Fruit fly (Drosophila melanogaster): ENCODE data around the gene Nmd3.

The Nmd3 gene

DNA sequence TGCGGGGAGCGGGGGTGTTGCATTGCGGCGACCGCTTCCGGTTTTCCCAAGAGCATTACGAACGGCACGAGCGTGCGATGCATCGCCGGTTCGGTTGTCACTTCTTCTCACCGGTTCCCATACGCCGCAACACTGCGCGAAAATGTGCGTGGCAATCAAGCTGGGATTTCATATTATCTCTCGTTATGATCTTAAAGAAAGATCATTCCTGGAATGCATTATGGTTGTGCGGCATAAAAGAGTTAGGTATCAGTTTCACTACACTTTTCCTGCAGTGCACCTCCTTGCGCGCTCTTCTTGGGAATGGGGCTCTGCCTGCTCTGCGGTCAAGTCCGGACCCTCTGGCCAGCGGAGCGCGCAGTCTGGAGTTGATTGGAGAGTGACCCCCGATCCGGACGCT is 18.3 kb downstream of the Nmd3 start (continued):
- TF ChIP-seq ind (GFP tag; optimal IDR thresholded peaks at IDR 0.05) (peak; percentile 36), CG2889 (GFP tag; IDR thresholded peaks at IDR 0.05) (0 out of 3 replicates have a peak, but pooled peaks have one; percentile 15), CG7556 (GFP tag; optimal IDR thresholded peaks at IDR 0.05) (peak; percentile 29), Camta (GFP tag; optimal IDR thresholded peaks at IDR 0.05) (no peak), CG17829 (tag; optimal IDR thresholded peaks at IDR 0.05) (no peak), az2 (GFP tag; optimal IDR thresholded peaks at IDR 0.05) (peak; percentile 49), Blimp-1 (GFP tag; optimal IDR thresholded peaks at IDR 0.05) (peak; percentile 59), CG2120 (GFP tag; optimal IDR thresholded peaks at IDR 0.05) (no peak), odd (GFP tag; optimal IDR thresholded peaks at IDR 0.05) (no peak), GATAe (GFP tag; conservative IDR thresholded peaks at IDR 0.05) (no peak), CG14965 (GFP tag; optimal IDR thresholded peaks at IDR 0.05; ENCODE audit: borderline replicate concordance) (no peak), CG2875 (GFP tag; optimal IDR thresholded peaks at IDR 0.05) (peak; percentile 41), lmd (GFP tag; IDR thresholded peaks at IDR 0.05) (peak; percentile 58; the same call in 1 of the 2 replicates), CG10654 (GFP tag; optimal IDR thresholded peaks at IDR 0.05) (no peak), CG11093 (GFP tag; IDR thresholded peaks at IDR 0.05) (no peak), CG2712 (tag; optimal IDR thresholded peaks at IDR 0.05) (peak; percentile 52), Atf-2 (GFP tag; optimal IDR thresholded peaks at IDR 0.05) (no peak), CG11456 (GFP tag; IDR thresholded peaks at IDR 0.05) (no peak), wor (GFP tag; IDR thresholded peaks at IDR 0.05) (peak; percentile 74), Ptx1 (GFP tag; IDR thresholded peaks at IDR 0.05) (0 out of 2 replicates have a peak, but pooled peaks have one; percentile 14), dati (GFP tag; IDR thresholded peaks at IDR 0.05) (peak; percentile 62; the same call in 1 of the 2 replicates), slp2 (GFP tag; optimal IDR thresholded peaks at IDR 0.05) (no peak), dysf (GFP tag; IDR thresholded peaks at IDR 0.05) (peak; percentile 45; the same call in 2 of the 3 replicates), Sox102F (GFP tag; optimal IDR thresholded peaks at IDR 0.05) (peak; percentile 71), zfh1 (GFP tag; IDR thresholded peaks at IDR 0.05) (peak; percentile 56; the same call in 2 of the 3 replicates), ATbp (GFP tag; optimal IDR thresholded peaks at IDR 0.05) (peak; percentile 71), cas (GFP tag; IDR thresholded peaks at IDR 0.05) (no peak), CG3163 (GFP tag; optimal IDR thresholded peaks at IDR 0.05) (no peak), CG8944 (GFP tag; optimal IDR thresholded peaks at IDR 0.05) (peak; percentile 50), kah (GFP tag; optimal IDR thresholded peaks at IDR 0.05) (no peak), CG4820 (GFP tag; optimal IDR thresholded peaks at IDR 0.05) (peak; percentile 44), CG10431 (GFP tag; optimal IDR thresholded peaks at IDR 0.05) (no peak), Rx (GFP tag; IDR thresholded peaks at IDR 0.05) (no peak), CG17385 (GFP tag; optimal IDR thresholded peaks at IDR 0.05) (peak; percentile 24), CG12769 (tag; optimal IDR thresholded peaks at IDR 0.05) (peak; percentile 55), Sry-β (GFP tag; optimal IDR thresholded peaks at IDR 0.05) (no peak), CG12219 (GFP tag; optimal IDR thresholded peaks at IDR 0.05) (no peak), pum (GFP tag; optimal IDR thresholded peaks at IDR 0.05) (no peak), Adf1 (GFP tag; IDR thresholded peaks at IDR 0.05) (no peak), CG7839 (tag; optimal IDR thresholded peaks at IDR 0.05) (peak; percentile 8), CG10267 (tag; optimal IDR thresholded peaks at IDR 0.05) (no peak), dmrt11E (tag; optimal IDR thresholded peaks at IDR 0.05) (no peak), prd (optimal IDR thresholded peaks at IDR 0.05) (no peak), prd (GFP tag; IDR thresholded peaks at IDR 0.05) (peak; percentile 78; the same call in 2 of the 3 replicates), E2f2 (GFP tag; IDR thresholded peaks at IDR 0.05) (peak; percentile 33; the same call in 1 of the 2 replicates), Asciz (GFP tag; optimal IDR thresholded peaks at IDR 0.05) (peak; percentile 44), NfI (GFP tag; optimal IDR thresholded peaks at IDR 0.05) (peak; percentile 28), CG17912 (GFP tag; optimal IDR thresholded peaks at IDR 0.05) (no peak), stwl (tag; optimal IDR thresholded peaks at IDR 0.05) (no peak), CG6175 (GFP tag; IDR thresholded peaks at IDR 0.05) (no peak), sisA (GFP tag; IDR thresholded peaks at IDR 0.05) (peak; percentile 80), H2.0 (GFP tag; IDR thresholded peaks at IDR 0.05) (peak; percentile 49)

All from whole organism, embryonic.